Worm (Caenorhabditis elegans) whole organism, L2 larva: ENCODE data around the gene C31A11.13.

Source experiments
- lsy-2 ChIP-seq, 2 experiments: fragments of 150-350 bp in 1 of 2; sonication (generic microtip) in 1 of 2; optimal IDR thresholded peaks; 2 replicates each; lab custom pipeline; 2014 to 2017; ENCODE audit warnings: missing biosample characterization in 2 of 2, missing genetic modification characterization in 2 of 2
- nhr-10 ChIP-seq: sonication (generic microtip); optimal IDR thresholded peaks from 2 replicates; lab custom pipeline; 2017; ENCODE audit warnings: missing biosample characterization, missing genetic modification characterization
- nhr-237 ChIP-seq: fragments of 150-350 bp; optimal IDR thresholded peaks from 2 replicates; lab custom pipeline; 2014; ENCODE audit warnings: missing biosample characterization, missing genetic modification characterization
- nhr-25 ChIP-seq: fragments of 150-350 bp; sonication (generic microtip); optimal IDR thresholded peaks from 3 replicates; lab custom pipeline; 2014; ENCODE audit warnings: missing biosample characterization, missing genetic modification characterization
- nhr-77 ChIP-seq: fragments of 150-350 bp; optimal IDR thresholded peaks from 2 replicates; lab custom pipeline; 2014; ENCODE audit warnings: missing biosample characterization, missing genetic modification characterization
- sem-4 ChIP-seq: fragments of 150-350 bp; optimal IDR thresholded peaks from 2 replicates; lab custom pipeline; 2014; ENCODE audit warnings: missing biosample characterization, missing genetic modification reagents, missing genetic modification characterization

- no peak for TF ChIP-seq nhr-10 (tag; lab: Kevin White, UChicago)
- TF ChIP-seq nhr-237 (tag; lab: Kevin White, UChicago): no peak
- TF ChIP-seq sem-4 (tag; lab: Kevin White, UChicago): no peak
- no peak for TF ChIP-seq lsy-2 (tag; optimal IDR thresholded peaks at IDR 0.05; lab: Kevin White, UChicago)
- no peak for TF ChIP-seq nhr-77
- no peak for TF ChIP-seq nhr-25 (tag; lab: Kevin White, UChicago)
These were observed 2.5 kb downstream of the C31A11.13 start for ce11 chrV:16299834-16300233.
